Fruit fly (Drosophila melanogaster) whole organism, wandering third instar larva: ENCODE results near the gene CG2604.

ENCODE experiments used
- Abd-B ChIP-seq: fragments of >200 bp; optimal IDR thresholded peaks from 2 replicates; lab custom pipeline; 2017; ENCODE audit warnings: missing biosample characterization, missing genetic modification characterization
- CG32264 ChIP-seq: fragments of 200-800 bp; sonication (Bioruptor generic); optimal IDR thresholded peaks from 2 replicates; lab custom pipeline; 2016; ENCODE audit warnings: missing biosample characterization, missing genetic modification characterization
- CG9705 ChIP-seq: fragments of 200-800 bp; sonication (Bioruptor generic); optimal IDR thresholded peaks from 2 replicates; lab custom pipeline; 2018; ENCODE audit warnings: missing biosample characterization, mild to moderate bottlenecking, missing genetic modification characterization
- CrebA ChIP-seq: fragments of 200-800 bp; sonication (Bioruptor generic); optimal IDR thresholded peaks from 2 replicates; lab custom pipeline; 2016; ENCODE audit warnings: missing biosample characterization, mild to moderate bottlenecking, missing genetic modification characterization, borderline replicate concordance
- Dfd ChIP-seq: fragments of >200 bp; optimal IDR thresholded peaks from 2 replicates; lab custom pipeline; 2017; ENCODE audit warnings: missing biosample characterization, missing genetic modification characterization
- Dif ChIP-seq: fragments of 200-275, 200-300 bp; sonication (Bioruptor generic); optimal IDR thresholded peaks from 2 replicates; lab custom pipeline; 2018; ENCODE audit warnings: missing biosample characterization, missing genetic modification characterization; ENCODE audit not compliant: partially characterized antibody
- GATAd ChIP-seq: sonication (Bioruptor generic); optimal IDR thresholded peaks from 2 replicates; lab custom pipeline; 2016; ENCODE audit warnings: missing biosample characterization, missing genetic modification characterization
- HLH106 ChIP-seq: fragments of 200-800 bp; optimal IDR thresholded peaks from 3 replicates; lab custom pipeline; 2019; ENCODE audit warnings: missing biosample characterization, mild to moderate bottlenecking, missing genetic modification characterization, moderate library complexity
- Hnf4 ChIP-seq: fragments of 200-800 bp; sonication (Bioruptor generic); optimal IDR thresholded peaks from 2 replicates; lab custom pipeline; 2016; ENCODE audit warnings: missing biosample characterization, mild to moderate bottlenecking, missing genetic modification characterization
- Hr78 ChIP-seq: fragments of >200 bp; optimal IDR thresholded peaks from 2 replicates; lab custom pipeline; 2017; ENCODE audit warnings: missing biosample characterization, missing genetic modification characterization
- Jra ChIP-seq: sonication (Bioruptor generic); optimal IDR thresholded peaks from 2 replicates; lab custom pipeline; 2016; ENCODE audit warnings: missing biosample characterization, missing genetic modification characterization
- Mio ChIP-seq: sonication (Bioruptor generic); optimal IDR thresholded peaks from 2 replicates; lab custom pipeline; 2016; ENCODE audit warnings: missing biosample characterization, missing genetic modification characterization
- Myc ChIP-seq: fragments of >200 bp; optimal IDR thresholded peaks from 2 replicates; lab custom pipeline; 2017
- N ChIP-seq: fragments of >200 bp; optimal IDR thresholded peaks from 2 replicates; lab custom pipeline; 2018; ENCODE audit warnings: missing biosample characterization, missing external identifiers, missing genetic modification characterization
- OdsH ChIP-seq: fragments of 200-800 bp; sonication (Bioruptor generic); optimal IDR thresholded peaks from 2 replicates; lab custom pipeline; 2016; ENCODE audit warnings: missing biosample characterization, mild to moderate bottlenecking, missing genetic modification characterization
- Rel ChIP-seq, 2 experiments: fragments of 200-800 bp; sonication (Bioruptor generic) in 1 of 2; optimal IDR thresholded peaks; 2 replicates in 1 of 2; 3 replicates in 1 of 2; lab custom pipeline; 2016 to 2019; ENCODE audit warnings: mild to moderate bottlenecking in 2 of 2, missing biosample characterization in 2 of 2, missing genetic modification characterization in 2 of 2, moderate library complexity in 1 of 2
- Sp1 ChIP-seq: fragments of 200-800 bp; sonication (Bioruptor generic); optimal IDR thresholded peaks from 3 replicates; lab custom pipeline; 2019; ENCODE audit warnings: missing biosample characterization, mild to moderate bottlenecking, missing genetic modification characterization, moderate library complexity
- Vsx2 ChIP-seq: fragments of 200-300, 225-300 bp; sonication (Bioruptor generic); optimal IDR thresholded peaks from 2 replicates; lab custom pipeline; 2018; ENCODE audit warnings: missing biosample characterization, missing genetic modification characterization; ENCODE audit not compliant: partially characterized antibody
- br ChIP-seq: fragments of 200-800 bp; sonication (Bioruptor generic); optimal IDR thresholded peaks from 2 replicates; lab custom pipeline; 2016; ENCODE audit warnings: missing biosample characterization, missing genetic modification characterization
- brk ChIP-seq: fragments of 200-800 bp; sonication (Bioruptor generic); optimal IDR thresholded peaks from 2 replicates; lab custom pipeline; 2016; ENCODE audit warnings: missing biosample characterization, mild to moderate bottlenecking, missing genetic modification characterization
- dl ChIP-seq, 2 experiments: fragments of 175-275, 200-275 bp in 1 of 2; fragments of 200-275 bp in 1 of 2; sonication (Bioruptor generic); optimal IDR thresholded peaks; lab custom pipeline; 2018; ENCODE audit warnings: mild to moderate bottlenecking in 2 of 2, missing biosample characterization in 2 of 2, missing genetic modification characterization in 2 of 2, moderate library complexity in 2 of 2; ENCODE audit not compliant: partially characterized antibody in 2 of 2, insufficient read depth in 1 of 2
- dmrt93B ChIP-seq: fragments of 200-800 bp; sonication (Bioruptor generic); optimal IDR thresholded peaks from 2 replicates; lab custom pipeline; 2018; ENCODE audit warnings: missing biosample characterization, mild to moderate bottlenecking, missing genetic modification characterization
- dsf ChIP-seq: sonication (Bioruptor generic); optimal IDR thresholded peaks from 2 replicates; lab custom pipeline; 2016; ENCODE audit warnings: missing biosample characterization, missing genetic modification characterization, borderline replicate concordance
- ey ChIP-seq: fragments of 200-800 bp; sonication (Bioruptor generic); optimal IDR thresholded peaks from 2 replicates; lab custom pipeline; 2016; ENCODE audit warnings: missing biosample characterization, missing genetic modification characterization
- foxo ChIP-seq, 2 experiments: fragments of 200-800 bp; sonication (Bioruptor generic); optimal IDR thresholded peaks; 2 replicates in 1 of 2; 3 replicates in 1 of 2; lab custom pipeline; 2016 to 2017; ENCODE audit warnings: missing biosample characterization in 2 of 2, missing genetic modification characterization in 2 of 2
- fru ChIP-seq: fragments of 200-800 bp; sonication (Bioruptor generic); optimal IDR thresholded peaks from 3 replicates; lab custom pipeline; 2016; ENCODE audit warnings: missing biosample characterization, mild to moderate bottlenecking, missing genetic modification characterization
- h ChIP-seq: fragments of 200-800 bp; sonication (Bioruptor generic); optimal IDR thresholded peaks from 3 replicates; lab custom pipeline; 2016; ENCODE audit warnings: missing biosample characterization, mild to moderate bottlenecking, missing genetic modification characterization
- lola ChIP-seq: fragments of >200 bp; optimal IDR thresholded peaks from 2 replicates; lab custom pipeline; 2017; ENCODE audit warnings: missing biosample characterization, missing genetic modification characterization
- pan ChIP-seq: fragments of >200 bp; optimal IDR thresholded peaks from 2 replicates; lab custom pipeline; 2017
- psq ChIP-seq: fragments of 200-800 bp; sonication (Bioruptor generic); optimal IDR thresholded peaks from 3 replicates; lab custom pipeline; 2017; ENCODE audit warnings: missing biosample characterization, mild to moderate bottlenecking, missing genetic modification characterization, moderate library complexity
- rgr ChIP-seq: fragments of 200-800 bp; sonication (Bioruptor generic); optimal IDR thresholded peaks from 3 replicates; lab custom pipeline; 2016; ENCODE audit warnings: missing biosample characterization, mild to moderate bottlenecking, missing genetic modification characterization
- sage ChIP-seq: fragments of 200-800 bp; sonication (Bioruptor generic); optimal IDR thresholded peaks from 2 replicates; lab custom pipeline; 2016; ENCODE audit warnings: missing biosample characterization, mild to moderate bottlenecking, missing genetic modification characterization
- sv ChIP-seq: fragments of 200-800 bp; sonication (Bioruptor generic); optimal IDR thresholded peaks from 3 replicates; lab custom pipeline; 2016; ENCODE audit warnings: missing biosample characterization, missing genetic modification characterization
- woc ChIP-seq: sonication (Bioruptor generic); optimal IDR thresholded peaks from 2 replicates; lab custom pipeline; 2016; ENCODE audit warnings: missing biosample characterization, mild to moderate bottlenecking, missing genetic modification characterization

Gene CG2604

DNA sequence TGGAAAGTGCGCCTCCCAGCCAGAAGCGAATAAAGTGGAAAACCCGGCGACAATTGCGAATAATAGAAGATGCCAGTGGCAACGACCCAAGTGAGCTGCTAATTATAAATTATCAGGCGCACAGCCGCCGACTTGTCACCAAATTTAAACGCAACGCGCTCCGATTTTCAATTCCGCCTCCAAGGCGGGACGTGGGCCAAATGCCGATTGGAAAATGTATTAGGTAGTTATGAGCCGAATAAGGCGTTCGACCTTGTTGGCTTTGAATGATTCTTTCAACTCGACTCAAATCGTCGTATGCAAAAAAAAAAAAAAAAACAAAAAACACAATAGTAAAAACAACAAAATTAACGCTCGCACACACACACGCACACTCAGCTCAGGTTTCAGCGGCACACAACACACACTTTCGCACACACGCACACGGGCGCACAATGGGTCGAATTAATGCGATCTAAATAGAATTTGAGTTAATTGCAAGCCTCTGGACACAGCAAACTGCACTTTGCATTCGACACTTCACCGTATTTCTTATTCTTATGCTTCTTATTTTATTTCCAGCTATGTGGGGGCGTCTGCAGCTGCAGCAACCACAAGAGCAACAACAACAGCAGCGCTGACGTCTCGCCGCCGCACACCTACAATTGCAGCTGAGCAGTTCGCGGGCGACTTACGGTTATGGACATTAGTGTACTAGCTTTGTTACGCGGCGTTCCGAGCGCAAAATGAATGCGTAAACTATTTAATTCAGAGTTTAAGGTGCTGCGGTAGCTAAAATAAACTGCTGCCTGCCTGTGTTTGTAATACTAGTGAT lies 8.4 kb upstream of the CG2604 start:
- TF ChIP-seq OdsH (GFP tag; lab: Kevin White, UChicago) (no peak), HLH106 (tag; lab: Kevin White, UChicago) (no peak), Rel (GFP tag; optimal IDR thresholded peaks at IDR 0.05; lab: Kevin White, UChicago) (no peak), Rel (tag; optimal IDR thresholded peaks at IDR 0.05; lab: Kevin White, UChicago) (peak; percentile 4), Vsx2 (GFP tag; lab: Kevin White, UChicago) (no peak)

DNA sequence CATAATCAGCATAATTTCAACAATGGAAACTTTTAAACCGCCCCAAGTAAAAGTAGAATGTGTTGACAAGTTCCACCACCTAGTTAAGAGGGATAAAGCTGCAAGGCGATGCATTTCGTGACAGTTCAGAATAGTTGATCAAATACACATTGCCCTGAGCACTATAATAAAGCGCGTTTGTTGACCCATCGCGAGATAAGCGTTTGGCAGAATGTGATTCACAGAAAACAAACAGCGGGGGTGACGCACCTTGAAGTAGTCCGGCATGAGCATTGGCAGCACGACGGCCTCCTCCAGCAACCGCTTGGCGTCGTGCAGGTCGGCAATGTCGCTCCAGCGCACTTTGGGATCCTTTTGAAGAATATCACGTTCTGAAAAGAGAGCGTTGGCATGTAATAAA lies 6.3 kb upstream of the CG2604 start:
- no peak for TF ChIP-seq Rel (GFP tag; optimal IDR thresholded peaks at IDR 0.05; lab: Kevin White, UChicago)
- peak; percentile 91 for TF ChIP-seq Rel (tag; optimal IDR thresholded peaks at IDR 0.05; lab: Kevin White, UChicago)
- TF ChIP-seq fru (GFP tag; lab: Kevin White, UChicago), result no peak

dm6 chr3R:5226025-5226424 lies 2.9 kb upstream of the CG2604 start, which contains the start of gene Vps37B:
TSS of gene Vps37B (plus strand) at chr3R:5226158.
- TF ChIP-seq Dif (GFP tag; lab: Kevin White, UChicago) (peak; percentile 14), GATAd (GFP tag; lab: Kevin White, UChicago) (no peak)
- TF ChIP-seq, all 38 proteins: peak for 1

DNA sequence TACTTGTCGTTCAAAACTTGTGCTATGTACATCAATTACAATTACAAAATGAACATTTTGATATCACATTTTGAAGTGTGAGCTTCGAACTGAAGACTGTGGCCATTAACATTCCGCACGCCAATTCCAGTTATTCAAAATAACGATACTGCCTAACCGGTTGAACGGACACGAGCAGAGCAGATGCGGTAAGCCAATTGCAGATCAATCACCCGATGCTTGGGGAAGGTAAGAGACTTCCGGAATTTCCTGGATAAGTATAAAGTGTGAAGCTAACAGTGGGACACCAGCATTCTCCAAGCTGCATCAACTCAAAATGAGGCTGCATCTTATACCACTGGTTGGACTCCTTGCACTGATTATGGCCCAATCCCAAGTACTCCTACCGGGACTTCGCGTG lies 674 bp upstream of the CG2604 start, which contains the start of gene CG14664:
CG14664 (plus strand) TSS at position 301 of the 400 bp plus-strand sequence.
- TF ChIP-seq rgr (no peak), br (GFP tag; lab: Kevin White, UChicago) (no peak), brk (GFP tag; lab: Kevin White, UChicago) (no peak), Hnf4 (GFP tag; lab: Kevin White, UChicago) (no peak), Myc (no peak), sv (GFP tag; lab: Kevin White, UChicago) (no peak), dmrt93B (no peak), Hr78 (GFP tag; lab: Kevin White, UChicago) (no peak), fru (GFP tag; lab: Kevin White, UChicago) (no peak), woc (no peak), CrebA (GFP tag; lab: Kevin White, UChicago) (no peak), pan (no peak), CG32264 (GFP tag; lab: Kevin White, UChicago) (no peak), ey (GFP tag; lab: Kevin White, UChicago) (no peak), HLH106 (tag; lab: Kevin White, UChicago) (no peak), h (GFP tag; lab: Kevin White, UChicago) (no peak)

- TF ChIP-seq foxo (GFP tag; optimal IDR thresholded peaks at IDR 0.05; lab: Kevin White, UChicago) (no peak), sage (no peak)
Observed at dm6 chr3R:5219466-5219865, 3.7 kb downstream of the CG2604 start, which contains the start of the genes Prosbeta2R2 and CG1116. TSS of gene Prosbeta2R2 (minus strand) at chr3R:5219528. TSS of gene CG1116 (plus strand) at chr3R:5219657.

DNA sequence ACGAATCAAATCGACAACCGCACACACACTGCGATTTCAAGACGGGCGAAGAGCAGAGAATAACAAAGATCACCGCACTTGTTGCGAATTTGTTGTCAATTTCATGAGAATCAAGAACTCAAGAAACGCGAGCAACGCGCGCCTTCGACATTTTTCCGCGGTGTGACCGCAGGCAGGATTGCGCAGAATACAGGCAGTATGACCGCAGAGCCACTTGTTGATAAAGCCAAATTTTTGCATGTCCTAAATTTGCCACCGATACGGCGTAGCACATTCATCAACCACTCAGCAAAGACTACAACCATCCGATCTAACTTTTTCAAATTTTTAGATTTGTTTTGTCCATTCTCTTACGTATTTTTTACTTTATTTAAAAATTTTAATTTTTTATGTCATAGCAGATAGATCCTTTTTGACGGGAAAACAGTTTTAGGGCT lies 5.9 kb downstream of the CG2604 start, which contains the start of gene cno:
cno (minus strand) TSS at position 179 of the 437 bp plus-strand sequence.
- TF ChIP-seq Mio (GFP tag; lab: Kevin White, UChicago), result no peak
- no peak for TF ChIP-seq Jra (GFP tag; lab: Kevin White, UChicago)
- no peak for TF ChIP-seq OdsH (GFP tag; lab: Kevin White, UChicago)
- no peak for TF ChIP-seq sv (GFP tag; lab: Kevin White, UChicago)
- no peak for TF ChIP-seq CrebA (GFP tag; lab: Kevin White, UChicago)
- peak; percentile 62 for TF ChIP-seq Dif (GFP tag; lab: Kevin White, UChicago)
- TF ChIP-seq N (GFP tag; lab: Kevin White, UChicago), result no peak
- no peak for TF ChIP-seq GATAd (GFP tag; lab: Kevin White, UChicago)
- no peak for TF ChIP-seq Dfd (GFP tag; lab: Kevin White, UChicago)
- no peak for TF ChIP-seq dmrt93B
- TF ChIP-seq h (GFP tag; lab: Kevin White, UChicago), result peak; percentile 3
- no peak for TF ChIP-seq CG32264 (GFP tag; lab: Kevin White, UChicago)
- TF ChIP-seq pan, result no peak
- no peak for TF ChIP-seq rgr
- no peak for TF ChIP-seq CG9705 (GFP tag; lab: Kevin White, UChicago)
- TF ChIP-seq dsf (GFP tag; lab: Kevin White, UChicago), result no peak
- TF ChIP-seq Hr78 (GFP tag; lab: Kevin White, UChicago), result no peak
- no peak for TF ChIP-seq dl (GFP tag; optimal IDR thresholded peaks at IDR 0.05; lab: Kevin White, UChicago; ENCODE audit: insufficient read depth in 1 of 2, partially characterized antibody in 2 of 2)
- TF ChIP-seq ey (GFP tag; lab: Kevin White, UChicago), result no peak
- TF ChIP-seq psq, result no peak
- peak; percentile 43 for TF ChIP-seq Sp1
- TF ChIP-seq Abd-B (GFP tag; lab: Kevin White, UChicago), result no peak
- TF ChIP-seq woc, result no peak
- no peak for TF ChIP-seq foxo (GFP tag; optimal IDR thresholded peaks at IDR 0.05; lab: Kevin White, UChicago)
- no peak for TF ChIP-seq lola (GFP tag; lab: Kevin White, UChicago)
- TF ChIP-seq Hnf4 (GFP tag; lab: Kevin White, UChicago), result peak; percentile 42
- no peak for TF ChIP-seq HLH106 (tag; lab: Kevin White, UChicago)
- TF ChIP-seq sage, result no peak
- no peak for TF ChIP-seq Vsx2 (GFP tag; lab: Kevin White, UChicago)
- peak; percentile 1 for TF ChIP-seq br (GFP tag; lab: Kevin White, UChicago)
- peak; percentile 20 for TF ChIP-seq Myc
- no peak for TF ChIP-seq fru (GFP tag; lab: Kevin White, UChicago)
